Worm (Caenorhabditis elegans) whole organism, L1 larva: ENCODE results near the gene dhs-13.

ENCODE experiments used
- elt-2 ChIP-seq: sonication (generic microtip); optimal IDR thresholded peaks from 2 replicates; lab custom pipeline; 2016; ENCODE audit warnings: missing genetic modification characterization, mild to moderate bottlenecking, inconsistent platforms, missing compliant biosample characterization, missing genetic modification reagents
- lin-35 ChIP-seq, 2 experiments: fragments of 150-350 bp; optimal IDR thresholded peaks; 2 replicates each; lab custom pipeline; 2014; ENCODE audit warnings: missing biosample characterization in 2 of 2, missing genetic modification characterization in 2 of 2, missing genetic modification reagents in 2 of 2

ce11 chrV:1731918-1732317, 39.6 kb downstream of the dhs-13 start, which contains the start of gene gst-21:
- TF ChIP-seq lin-35 (GFP tag; optimal IDR thresholded peaks at IDR 0.05; lab: Kevin White, UChicago): no peak
- TF ChIP-seq elt-2 (tag; lab: Kevin White, UChicago): no peak
